Fruit fly (Drosophila melanogaster) Kc167 (cell line): ENCODE measurements around the gene CG3386.

Source experiments
- Myc ChIP-seq: fragments of >200 bp; optimal IDR thresholded peaks from 2 replicates; lab custom pipeline; 2017; ENCODE audit warnings: missing external identifiers
- Sin3A ChIP-seq: fragments of >200 bp; optimal IDR thresholded peaks from 2 replicates; lab custom pipeline; 2018; ENCODE audit warnings: missing external identifiers
- h ChIP-seq: fragments of >200 bp; optimal IDR thresholded peaks from 3 replicates; lab custom pipeline; 2018; ENCODE audit warnings: missing external identifiers
- insv ChIP-seq: fragments of >200 bp; optimal IDR thresholded peaks from 3 replicates; lab custom pipeline; 2018; ENCODE audit warnings: missing external identifiers
- psq ChIP-seq: fragments of >200 bp; optimal IDR thresholded peaks from 2 replicates; lab custom pipeline; 2017; ENCODE audit warnings: missing external identifiers
- ttk ChIP-seq: sonication (Bioruptor generic); optimal IDR thresholded peaks from 2 replicates; lab custom pipeline; 2017; ENCODE audit warnings: missing external identifiers

DNA sequence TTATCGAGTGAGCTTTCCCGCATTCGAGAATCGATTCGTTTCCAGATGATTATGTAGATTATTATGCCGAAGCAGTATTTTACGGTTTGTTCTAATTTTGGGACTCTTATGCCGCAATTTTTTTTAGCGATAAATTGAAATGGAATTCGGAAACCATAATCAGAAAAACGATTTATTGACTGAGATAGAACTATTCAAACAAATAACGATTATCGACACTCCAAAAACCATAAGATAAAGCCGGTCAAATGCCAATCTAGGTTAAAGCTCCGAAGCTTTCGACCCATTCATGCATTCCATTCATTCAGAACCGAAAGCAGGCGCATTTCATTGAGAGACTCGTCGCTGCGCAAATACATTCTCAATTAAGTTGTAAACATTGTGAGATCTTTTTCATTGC is 34.7 kb downstream of the CG3386 start:
- TF ChIP-seq psq (lab: Kevin White, UChicago) (no peak), h (no peak), Myc (no peak), Sin3A (no peak), ttk (no peak), insv (lab: Kevin White, UChicago) (no peak)
